Worm (Caenorhabditis elegans): ENCODE results near the gene T14B4.20.

The T14B4.20 gene

DNA sequence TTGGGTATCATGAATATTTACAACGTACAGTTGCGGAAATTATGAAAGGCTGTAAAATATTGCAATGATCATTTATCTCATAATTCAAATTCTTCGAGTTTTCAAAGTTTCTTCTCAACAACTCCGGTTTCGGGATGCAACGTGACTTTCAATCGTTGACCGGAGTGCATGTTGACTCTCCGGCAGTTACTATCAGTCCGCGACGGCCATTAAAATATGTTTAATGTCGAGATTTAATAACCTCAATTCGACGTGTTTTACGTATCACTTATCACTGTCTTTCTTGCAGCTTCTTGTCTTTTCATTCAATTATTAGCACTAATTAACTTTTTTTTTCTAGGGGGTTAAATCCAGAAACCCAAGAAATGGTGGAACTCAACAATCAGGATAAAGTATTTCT is 1.5 kb downstream of the T14B4.20 start, which contains the start of gene tsp-10:
TSS of gene tsp-10 (plus strand) at position 366 of the 400 bp plus-strand sequence.
- TF ChIP-seq hnd-1 (tag; optimal IDR thresholded peaks at IDR 0.05) (no peak), ceh-36 (tag; optimal IDR thresholded peaks at IDR 0.05) (no peak), scrt-1 (GFP tag; IDR thresholded peaks at IDR 0.05) (no peak), ets-7 (tag; optimal IDR thresholded peaks at IDR 0.05) (no peak), sea-1 (GFP tag; conservative IDR thresholded peaks at IDR 0.05) (no peak), hmg-4 (GFP tag; optimal IDR thresholded peaks at IDR 0.05) (no peak), F13C5.2 (tag; optimal IDR thresholded peaks at IDR 0.05) (no peak), pes-1 (GFP tag; IDR thresholded peaks at IDR 0.05) (no peak), tbx-37 (GFP tag; conservative IDR thresholded peaks at IDR 0.05) (no peak), ceh-13 (GFP tag; optimal IDR thresholded peaks at IDR 0.05) (no peak), B0310.2 (tag; optimal IDR thresholded peaks at IDR 0.05) (no peak), ama-1 (optimal IDR thresholded peaks at IDR 0.05) (no peak), tbx-11 (GFP tag; IDR thresholded peaks at IDR 0.05) (no peak), flt-1 (GFP tag; IDR thresholded peaks at IDR 0.05) (no peak), aly-1 (tag; optimal IDR thresholded peaks at IDR 0.05) (no peak), hmbx-1 (tag; optimal IDR thresholded peaks at IDR 0.05) (no peak), tra-4 (tag; optimal IDR thresholded peaks at IDR 0.05) (no peak)

- TF ChIP-seq flt-1 (GFP tag; IDR thresholded peaks at IDR 0.05) = 0 out of 2 replicates have a peak, but pooled peaks have one; percentile 14
- peak; percentile 36 for TF ChIP-seq hmg-4 (GFP tag; optimal IDR thresholded peaks at IDR 0.05)
- TF ChIP-seq tbx-37 (GFP tag; conservative IDR thresholded peaks at IDR 0.05) = peak; percentile 62
- 0 out of 2 replicates have a peak, but pooled peaks have one; percentile 49 for TF ChIP-seq tbx-11 (GFP tag; IDR thresholded peaks at IDR 0.05)
- TF ChIP-seq F13C5.2 (tag; optimal IDR thresholded peaks at IDR 0.05) = peak; percentile 3
- no peak for TF ChIP-seq ceh-36 (tag; optimal IDR thresholded peaks at IDR 0.05)
- TF ChIP-seq sea-1 (GFP tag; conservative IDR thresholded peaks at IDR 0.05) = no peak; the same call in 1 of the 2 replicates
- no peak for TF ChIP-seq hmbx-1 (tag; optimal IDR thresholded peaks at IDR 0.05)
- TF ChIP-seq pes-1 (GFP tag; IDR thresholded peaks at IDR 0.05) = peak; percentile 68
- peak; percentile 2 for TF ChIP-seq hnd-1 (tag; optimal IDR thresholded peaks at IDR 0.05)
Measured at ce11 chrII:6721581-6721980, 4.9 kb downstream of the T14B4.20 start.

- TF ChIP-seq tbx-37 (GFP tag; conservative IDR thresholded peaks at IDR 0.05) (no peak), pes-1 (GFP tag; IDR thresholded peaks at IDR 0.05) (no peak), B0310.2 (tag; optimal IDR thresholded peaks at IDR 0.05) (no peak), F13C5.2 (tag; optimal IDR thresholded peaks at IDR 0.05) (no peak), hmg-4 (GFP tag; optimal IDR thresholded peaks at IDR 0.05) (no peak), ets-7 (tag; optimal IDR thresholded peaks at IDR 0.05) (no peak), sea-1 (GFP tag; conservative IDR thresholded peaks at IDR 0.05) (no peak), aly-1 (tag; optimal IDR thresholded peaks at IDR 0.05) (no peak), tra-4 (tag; optimal IDR thresholded peaks at IDR 0.05) (no peak), ceh-36 (tag; optimal IDR thresholded peaks at IDR 0.05) (no peak), flt-1 (GFP tag; IDR thresholded peaks at IDR 0.05) (no peak), hmbx-1 (tag; optimal IDR thresholded peaks at IDR 0.05) (no peak), ama-1 (optimal IDR thresholded peaks at IDR 0.05) (no peak), ceh-13 (GFP tag; optimal IDR thresholded peaks at IDR 0.05) (no peak)
Measured at ce11 chrII:6726814-6727213, 10.1 kb downstream of the T14B4.20 start.

ce11 chrII:6729331-6729730 is 12.6 kb downstream of the T14B4.20 start, which contains the start of gene T14B4.8:
TSS of gene T14B4.8 (minus strand) at chrII:6729390.
- no peak for TF ChIP-seq hmg-4 (GFP tag; optimal IDR thresholded peaks at IDR 0.05)
- no peak for TF ChIP-seq flt-1 (GFP tag; IDR thresholded peaks at IDR 0.05)
- TF ChIP-seq tbx-37 (GFP tag; conservative IDR thresholded peaks at IDR 0.05) = no peak
- no peak for TF ChIP-seq tra-4 (tag; optimal IDR thresholded peaks at IDR 0.05)
- TF ChIP-seq hmbx-1 (tag; optimal IDR thresholded peaks at IDR 0.05) = no peak

- TF ChIP-seq tra-4 (tag; optimal IDR thresholded peaks at IDR 0.05) (no peak), flt-1 (GFP tag; IDR thresholded peaks at IDR 0.05) (no peak), hmbx-1 (tag; optimal IDR thresholded peaks at IDR 0.05) (no peak), ceh-36 (tag; optimal IDR thresholded peaks at IDR 0.05) (no peak), B0310.2 (tag; optimal IDR thresholded peaks at IDR 0.05) (no peak), tbx-37 (GFP tag; conservative IDR thresholded peaks at IDR 0.05) (no peak), tbx-11 (GFP tag; IDR thresholded peaks at IDR 0.05) (no peak), hnd-1 (tag; optimal IDR thresholded peaks at IDR 0.05) (no peak), ceh-13 (GFP tag; optimal IDR thresholded peaks at IDR 0.05) (no peak), pes-1 (GFP tag; IDR thresholded peaks at IDR 0.05) (no peak), F13C5.2 (tag; optimal IDR thresholded peaks at IDR 0.05) (no peak), sea-1 (GFP tag; conservative IDR thresholded peaks at IDR 0.05) (no peak), hmg-4 (GFP tag; optimal IDR thresholded peaks at IDR 0.05) (no peak), ets-7 (tag; optimal IDR thresholded peaks at IDR 0.05) (no peak)
Measured at ce11 chrII:6733718-6734117, 17.0 kb downstream of the T14B4.20 start, which contains the start of gene T14B4.9. TSS of gene T14B4.9 (minus strand) at chrII:6733818.

- TF ChIP-seq ama-1 (optimal IDR thresholded peaks at IDR 0.05) = no peak
- TF ChIP-seq hmbx-1 (tag; optimal IDR thresholded peaks at IDR 0.05) = no peak
- TF ChIP-seq F13C5.2 (tag; optimal IDR thresholded peaks at IDR 0.05) = peak; percentile 62
- TF ChIP-seq tbx-37 (GFP tag; conservative IDR thresholded peaks at IDR 0.05) = peak; percentile 55; the same call in 1 of the 2 replicates
Measured at ce11 chrII:6734674-6735073, 18.0 kb downstream of the T14B4.20 start, which contains the start of gene T14B4.3. TSS of gene T14B4.3 (plus strand) at chrII:6734937.

- TF ChIP-seq hmg-4 (GFP tag; optimal IDR thresholded peaks at IDR 0.05) (no peak), tbx-11 (GFP tag; IDR thresholded peaks at IDR 0.05) (no peak), ama-1 (optimal IDR thresholded peaks at IDR 0.05) (no peak), pes-1 (GFP tag; IDR thresholded peaks at IDR 0.05) (no peak), ceh-36 (tag; optimal IDR thresholded peaks at IDR 0.05) (no peak), ets-7 (tag; optimal IDR thresholded peaks at IDR 0.05) (no peak), sea-1 (GFP tag; conservative IDR thresholded peaks at IDR 0.05) (no peak), B0310.2 (tag; optimal IDR thresholded peaks at IDR 0.05) (no peak), hmbx-1 (tag; optimal IDR thresholded peaks at IDR 0.05) (no peak)
Measured at ce11 chrII:6736066-6736465, 19.4 kb downstream of the T14B4.20 start, which contains the start of gene mrps-18.C. TSS of gene mrps-18.C (plus strand) at chrII:6736203.

DNA sequence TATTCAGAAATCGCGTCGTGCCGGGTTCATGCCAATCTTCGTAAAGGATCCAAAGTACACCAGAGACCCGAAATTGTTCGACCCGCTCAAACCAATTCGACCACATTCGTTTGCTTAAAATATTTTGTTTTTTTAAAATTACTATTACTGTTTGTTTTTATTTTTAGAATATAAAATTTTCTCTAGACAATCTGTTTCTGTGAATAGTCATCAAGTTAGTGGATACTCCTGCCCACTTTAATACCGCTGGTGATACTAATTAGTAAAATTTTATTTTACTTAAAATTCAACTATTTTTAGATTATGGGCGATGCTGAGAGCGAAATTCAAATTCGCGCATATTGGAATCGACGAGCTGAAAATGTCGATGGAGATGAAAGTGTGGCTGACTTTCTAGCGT is 19.9 kb downstream of the T14B4.20 start, which contains the start of gene T14B4.1:
TSS of gene T14B4.1 (plus strand) at position 301 of the 400 bp plus-strand sequence.
- TF ChIP-seq scrt-1 (GFP tag; IDR thresholded peaks at IDR 0.05) (no peak), B0310.2 (tag; optimal IDR thresholded peaks at IDR 0.05) (no peak), ceh-36 (tag; optimal IDR thresholded peaks at IDR 0.05) (no peak), sea-1 (GFP tag; conservative IDR thresholded peaks at IDR 0.05) (no peak), aly-1 (tag; optimal IDR thresholded peaks at IDR 0.05) (no peak), hmbx-1 (tag; optimal IDR thresholded peaks at IDR 0.05) (no peak), hnd-1 (tag; optimal IDR thresholded peaks at IDR 0.05) (no peak), hmg-4 (GFP tag; optimal IDR thresholded peaks at IDR 0.05) (no peak), tbx-37 (GFP tag; conservative IDR thresholded peaks at IDR 0.05) (no peak), pes-1 (GFP tag; IDR thresholded peaks at IDR 0.05) (no peak), ets-7 (tag; optimal IDR thresholded peaks at IDR 0.05) (no peak), ama-1 (optimal IDR thresholded peaks at IDR 0.05) (no peak)

Measured in whole organism, early embryonic.